Worm (Caenorhabditis elegans) whole organism, L4 larva: ENCODE measurements around the gene mrps-18A.

Experiments used
- F37D6.2 ChIP-seq: sonication (generic microtip); optimal IDR thresholded peaks from 2 replicates; lab custom pipeline; 2016; ENCODE audit warnings: mild to moderate bottlenecking, missing genetic modification characterization, missing compliant biosample characterization
- T20F7.1 ChIP-seq: fragments of 200-800 bp; sonication (Bioruptor generic); optimal IDR thresholded peaks from 2 replicates; lab custom pipeline; 2018; ENCODE audit warnings: mild to moderate bottlenecking, missing genetic modification characterization, missing compliant biosample characterization
- aha-1 ChIP-seq: fragments of 150-350 bp; peaks from one replicate; lab custom pipeline; 2014; ENCODE audit warnings: missing biosample characterization, missing genetic modification characterization
- attf-4 ChIP-seq: sonication (generic microtip); optimal IDR thresholded peaks from 3 replicates; lab custom pipeline; 2017; ENCODE audit warnings: missing biosample characterization, missing genetic modification characterization
- ceh-20 ChIP-seq: fragments of 200-800 bp; sonication (Bioruptor generic); IDR thresholded peaks from 2 replicates; pipeline ENCODE4 v1.3.6; 2022; ENCODE audit warnings: missing genetic modification reagents, missing genetic modification characterization, missing compliant biosample characterization
- ceh-82 ChIP-seq: sonication (generic microtip); optimal IDR thresholded peaks from 2 replicates; lab custom pipeline; 2017; ENCODE audit warnings: missing biosample characterization, missing genetic modification characterization
- ces-1 ChIP-seq: fragments of 150-350 bp; sonication (generic microtip); optimal IDR thresholded peaks from 4 replicates; lab custom pipeline; 2014; ENCODE audit warnings: missing biosample characterization, missing genetic modification reagents, missing genetic modification characterization
- daf-12 ChIP-seq: fragments of 150-350 bp; optimal IDR thresholded peaks from 2 replicates; lab custom pipeline; 2014; ENCODE audit warnings: missing biosample characterization, missing genetic modification reagents, missing genetic modification characterization
- daf-16 ChIP-seq, 3 experiments: sonication (generic microtip); optimal IDR thresholded peaks; 2 replicates each; lab custom pipeline; 2016 to 2017; ENCODE audit warnings: missing genetic modification characterization in 3 of 3, missing genetic modification reagents in 3 of 3, mild to moderate bottlenecking in 2 of 3, missing compliant biosample characterization in 2 of 3, missing biosample characterization in 1 of 3, moderate library complexity in 1 of 3
- dmd-6 ChIP-seq: fragments of 200-800 bp; sonication (Bioruptor generic); IDR thresholded peaks from 2 replicates; pipeline ENCODE4 v1.3.6; 2022; ENCODE audit warnings: missing genetic modification reagents, missing genetic modification characterization, missing compliant biosample characterization
- dmd-9 ChIP-seq: fragments of 200-800 bp; sonication (Bioruptor generic); IDR thresholded peaks from 2 replicates; pipeline ENCODE4 v1.3.6; 2022; ENCODE audit warnings: missing genetic modification reagents, missing genetic modification characterization, missing compliant biosample characterization
- dve-1 ChIP-seq: sonication (generic microtip); optimal IDR thresholded peaks from 2 replicates; lab custom pipeline; 2017; ENCODE audit warnings: antibody characterized with exemption, mild to moderate bottlenecking, missing genetic modification characterization, missing compliant biosample characterization; ENCODE audit not compliant: insufficient read depth
- fos-1 ChIP-seq: fragments of 150-350 bp; optimal IDR thresholded peaks from 2 replicates; lab custom pipeline; 2014; ENCODE audit warnings: missing biosample characterization, missing genetic modification characterization
- hif-1 ChIP-seq, 2 experiments: sonication (generic microtip); optimal IDR thresholded peaks; 2 replicates each; lab custom pipeline; 2016 to 2017; ENCODE audit warnings: missing compliant biosample characterization in 2 of 2, missing genetic modification characterization in 2 of 2, missing genetic modification reagents in 2 of 2, missing genotype in 2 of 2, mild to moderate bottlenecking in 1 of 2
- hlh-11 ChIP-seq: fragments of 200-800 bp; sonication (Bioruptor generic); optimal IDR thresholded peaks from 2 replicates; lab custom pipeline; 2018; ENCODE audit warnings: mild to moderate bottlenecking, missing genetic modification characterization, missing compliant biosample characterization
- hlh-30 ChIP-seq: sonication (generic microtip); optimal IDR thresholded peaks from 2 replicates; lab custom pipeline; 2017; ENCODE audit warnings: antibody characterized with exemption, mild to moderate bottlenecking, missing genetic modification characterization, missing compliant biosample characterization; ENCODE audit not compliant: insufficient read depth
- hmg-1.1 ChIP-seq: fragments of 200-800 bp; sonication (Bioruptor generic); IDR thresholded peaks from 2 replicates; pipeline ENCODE4 v1.3.6; 2022; ENCODE audit warnings: missing genetic modification reagents, missing genetic modification characterization, missing compliant biosample characterization
- lim-7 ChIP-seq: fragments of 200-800 bp; sonication (Bioruptor generic); IDR thresholded peaks from 2 replicates; pipeline ENCODE4 v1.3.6; 2022; ENCODE audit warnings: missing genetic modification characterization, missing compliant biosample characterization
- lin-38 ChIP-seq: fragments of 200-800 bp; sonication (Bioruptor generic); IDR thresholded peaks from 2 replicates; pipeline ENCODE4 v1.3.6; 2022; ENCODE audit warnings: missing genetic modification reagents, missing genetic modification characterization, missing compliant biosample characterization
- lin-39 ChIP-seq: fragments of 150-350 bp; optimal IDR thresholded peaks from 2 replicates; lab custom pipeline; 2014; ENCODE audit warnings: missing biosample characterization, missing genetic modification reagents, missing genetic modification characterization
- lir-3 ChIP-seq: sonication (generic microtip); optimal IDR thresholded peaks from 2 replicates; lab custom pipeline; 2016; ENCODE audit warnings: mild to moderate bottlenecking, missing genetic modification characterization, missing compliant biosample characterization
- madf-5 ChIP-seq, 2 experiments: fragments of 200-800 bp; sonication (Bioruptor generic); IDR thresholded peaks; 2 replicates each; pipeline ENCODE4 v1.3.6; 2022; ENCODE audit warnings: missing compliant biosample characterization in 2 of 2, missing genetic modification characterization in 2 of 2
- mep-1 ChIP-seq: fragments of 150-350 bp; sonication (generic microtip); optimal IDR thresholded peaks from 3 replicates; lab custom pipeline; 2014; ENCODE audit warnings: missing biosample characterization, missing genetic modification characterization
- mes-2 ChIP-seq: sonication (generic microtip); optimal IDR thresholded peaks from 2 replicates; lab custom pipeline; 2016; ENCODE audit warnings: missing genotype, mild to moderate bottlenecking, missing genetic modification characterization, missing compliant biosample characterization; ENCODE audit not compliant: poor library complexity, severe bottlenecking
- mxl-2 ChIP-seq: fragments of 200-800 bp; sonication (Bioruptor generic); conservative IDR thresholded peaks from 2 replicates; pipeline ENCODE4 v1.3.6; 2022; ENCODE audit warnings: missing genetic modification reagents, missing genetic modification characterization, missing compliant biosample characterization
- nhr-11 ChIP-seq: fragments of 150-350 bp; optimal IDR thresholded peaks from 2 replicates; lab custom pipeline; 2014; ENCODE audit warnings: missing biosample characterization, missing genetic modification characterization
- nhr-237 ChIP-seq: sonication (generic microtip); optimal IDR thresholded peaks from 2 replicates; lab custom pipeline; 2017; ENCODE audit warnings: missing biosample characterization, missing genetic modification characterization
- nhr-28 ChIP-seq: fragments of 150-350 bp; optimal IDR thresholded peaks from 2 replicates; lab custom pipeline; 2014; ENCODE audit warnings: missing biosample characterization, missing genetic modification characterization
- pqm-1 ChIP-seq: sonication (generic microtip); optimal IDR thresholded peaks from 2 replicates; lab custom pipeline; 2017; ENCODE audit warnings: missing biosample characterization, missing genetic modification characterization
- set-16 ChIP-seq: fragments of 200-800 bp; sonication (Bioruptor generic); IDR thresholded peaks from 2 replicates; pipeline ENCODE4 v1.3.6; 2022; ENCODE audit warnings: missing genetic modification reagents, missing genetic modification characterization, missing compliant biosample characterization
- snpc-4 ChIP-seq: fragments of 150-350 bp; optimal IDR thresholded peaks from 2 replicates; lab custom pipeline; 2014; ENCODE audit warnings: missing biosample characterization, missing genetic modification characterization
- spr-3 ChIP-seq: fragments of 200-800 bp; sonication (Bioruptor generic); optimal IDR thresholded peaks from 2 replicates; lab custom pipeline; 2018; ENCODE audit warnings: mild to moderate bottlenecking, missing genetic modification characterization, missing compliant biosample characterization
- tag-97 ChIP-seq: fragments of 200-800 bp; sonication (Bioruptor generic); IDR thresholded peaks from 2 replicates; pipeline ENCODE4 v1.3.6; 2022; ENCODE audit warnings: missing genetic modification characterization, missing compliant biosample characterization
- unc-62 ChIP-seq, 3 experiments: fragments of 150-350 bp in 1 of 3; sonication (generic microtip); optimal IDR thresholded peaks in 2 of 3; peaks in 1 of 3; 1 replicate in 1 of 3; 2 replicates in 2 of 3; lab custom pipeline; 2014 to 2017; ENCODE audit warnings: missing biosample characterization in 3 of 3, missing genetic modification characterization in 3 of 3, missing genetic modification reagents in 3 of 3, missing genotype in 1 of 3
- ztf-11 ChIP-seq: fragments of 150-350 bp; optimal IDR thresholded peaks from 2 replicates; lab custom pipeline; 2014; ENCODE audit warnings: missing biosample characterization, missing genetic modification characterization
- ztf-7 ChIP-seq: fragments of 150-350 bp; optimal IDR thresholded peaks from 2 replicates; lab custom pipeline; 2014; ENCODE audit warnings: missing biosample characterization, missing genetic modification characterization

Gene mrps-18A

DNA sequence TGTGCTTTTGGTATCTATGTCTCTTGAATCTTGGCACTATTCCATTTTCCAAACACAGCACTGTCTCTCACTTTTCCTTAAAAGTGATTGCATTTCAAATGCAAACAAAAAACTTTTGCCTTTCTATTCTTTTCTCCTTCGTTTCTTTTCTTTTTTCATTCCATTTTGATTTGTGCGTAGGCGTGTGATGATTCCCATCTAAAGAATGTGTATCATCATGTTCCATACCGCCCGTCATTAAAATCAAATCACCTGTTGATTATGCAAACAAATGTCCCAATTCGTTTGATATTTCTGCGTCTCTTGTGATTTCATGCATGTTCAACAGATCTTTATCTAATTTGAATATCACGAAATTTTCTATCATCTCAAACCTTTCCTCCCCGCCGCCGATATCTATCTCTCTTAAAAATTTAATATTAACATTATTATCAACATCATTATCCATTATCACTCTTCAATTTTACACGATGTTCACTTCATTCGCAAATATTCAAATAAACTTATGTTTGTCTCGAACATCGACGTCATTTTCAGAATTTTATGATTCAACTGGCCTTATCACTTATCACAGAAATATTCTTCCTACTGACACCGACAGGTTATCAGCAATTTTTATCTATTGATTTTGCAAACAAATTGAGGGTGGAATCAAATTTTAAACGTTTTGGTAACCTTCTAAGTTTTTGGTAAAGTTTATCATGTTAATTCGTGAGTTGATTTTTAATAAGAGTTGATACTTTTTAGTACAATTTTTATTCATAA, 40.3 kb downstream of the mrps-18A start:
- TF ChIP-seq nhr-28 (peak; percentile 74), lin-39 (no peak), lin-38 (GFP tag; lab: Robert Waterston, UW) (no peak), dve-1 (tag; lab: Kevin White, UChicago) (peak; percentile 74), hlh-30 (peak; percentile 2), spr-3 (GFP tag; lab: Kevin White, UChicago) (no peak), daf-16 (GFP tag; optimal IDR thresholded peaks at IDR 0.05; lab: Kevin White, UChicago) (no peak), daf-16 (tag; optimal IDR thresholded peaks at IDR 0.05; lab: Kevin White, UChicago) (peak; percentile 55), hif-1 (tag; optimal IDR thresholded peaks at IDR 0.05; lab: Kevin White, UChicago) (no peak), pqm-1 (peak; percentile 99), ztf-7 (no peak), hlh-11 (tag; lab: Kevin White, UChicago) (peak; percentile 66), T20F7.1 (GFP tag; lab: Kevin White, UChicago) (peak; percentile 41), dmd-6 (GFP tag; lab: Robert Waterston, UW) (peak; percentile 78), aha-1 (tag; lab: Kevin White, UChicago) (no peak), tag-97 (no peak)

DNA sequence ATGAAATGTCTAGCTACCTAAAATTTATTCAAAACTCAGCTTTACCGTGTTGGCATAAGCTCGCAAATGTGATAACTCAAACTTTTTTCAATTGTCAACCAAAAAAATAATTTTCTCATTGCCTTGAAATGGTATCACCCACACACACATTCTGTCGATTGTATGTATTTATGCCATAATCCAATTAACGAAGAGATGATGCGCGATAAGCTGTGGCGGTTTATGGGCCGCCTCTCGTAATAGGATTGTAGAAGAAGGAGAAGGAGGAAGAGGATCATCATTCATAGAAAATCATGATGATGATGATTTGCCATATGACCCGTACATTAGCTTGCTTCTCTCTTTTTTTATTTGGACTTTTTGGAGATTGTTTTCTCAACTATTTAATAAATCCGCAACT, 42.5 kb downstream of the mrps-18A start:
- no peak for TF ChIP-seq dmd-9 (GFP tag; lab: Robert Waterston, UW)
- TF ChIP-seq daf-12 (tag; lab: Kevin White, UChicago): no peak
- no peak for TF ChIP-seq lir-3
- TF ChIP-seq fos-1 (tag; lab: Kevin White, UChicago): no peak
- no peak for TF ChIP-seq set-16
- TF ChIP-seq mxl-2: no peak
- no peak for TF ChIP-seq ztf-11 (tag; lab: Kevin White, UChicago)
- no peak for TF ChIP-seq lin-38 (GFP tag; lab: Robert Waterston, UW)
- TF ChIP-seq ces-1: no peak
- no peak for TF ChIP-seq lim-7 (GFP tag; lab: Robert Waterston, UW)
- no peak for TF ChIP-seq ceh-82 (tag; lab: Kevin White, UChicago)
- no peak for TF ChIP-seq madf-5 (GFP tag; IDR thresholded peaks at IDR 0.05; lab: Robert Waterston, UW)
- no peak for TF ChIP-seq attf-4 (tag; lab: Kevin White, UChicago)
- TF ChIP-seq snpc-4 (tag; lab: Kevin White, UChicago): no peak
- TF ChIP-seq lin-39: no peak

DNA sequence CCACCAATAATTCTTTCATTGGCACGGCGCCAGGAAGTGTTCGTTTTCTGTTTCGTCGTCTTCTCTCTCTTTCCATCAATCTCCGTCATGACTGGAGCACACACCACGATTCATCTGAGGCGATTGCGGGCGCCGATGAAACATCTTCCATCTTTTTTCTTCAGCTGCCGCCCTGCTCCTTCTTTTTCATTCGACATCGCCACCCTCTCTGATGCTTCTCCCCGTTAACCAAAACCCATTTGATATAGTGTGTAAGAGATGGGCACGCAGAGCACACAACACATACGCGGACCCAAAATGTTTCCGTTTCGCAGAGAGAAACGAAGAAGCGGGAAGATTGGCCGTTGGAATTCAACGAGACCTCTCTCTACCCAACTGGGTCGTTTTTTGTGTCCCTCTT, 44.2 kb downstream of the mrps-18A start:
- peak; percentile 3 for TF ChIP-seq nhr-11
- TF ChIP-seq hlh-11 (tag; lab: Kevin White, UChicago): peak; percentile 57
- TF ChIP-seq daf-12 (tag; lab: Kevin White, UChicago): no peak
- TF ChIP-seq mes-2 (tag; lab: Kevin White, UChicago): peak; percentile 37
- TF ChIP-seq F37D6.2 (tag; lab: Kevin White, UChicago): peak; percentile 10
- no peak for TF ChIP-seq ztf-7
- TF ChIP-seq ceh-20 (GFP tag; lab: Robert Waterston, UW): peak; percentile 55; the same call in 1 of the 2 replicates
- TF ChIP-seq nhr-237 (tag; lab: Kevin White, UChicago): no peak
- peak; percentile 9 for TF ChIP-seq mep-1
- peak in 1 of 2 experiments; percentile 86 for TF ChIP-seq unc-62 (GFP tag; optimal IDR thresholded peaks at IDR 0.05 in 1 of 2; lab: Kevin White, UChicago)
- no peak for TF ChIP-seq unc-62 (tag; optimal IDR thresholded peaks at IDR 0.05; lab: Kevin White, UChicago)
- peak; percentile 94 for TF ChIP-seq aha-1 (tag; lab: Kevin White, UChicago)
- TF ChIP-seq hlh-30: peak; percentile 3
- peak; percentile 26; the same call in 1 of the 2 replicates for TF ChIP-seq hmg-1.1
- TF ChIP-seq, all 104 proteins: peak for 10
